Fruit fly (Drosophila melanogaster) whole organism, embryonic: ENCODE measurements around the gene hog.

Experiments used
- BEAF-32 ChIP-seq: fragments of 200-800 bp; sonication (Bioruptor generic); optimal IDR thresholded peaks from 3 replicates; lab custom pipeline; 2017; ENCODE audit warnings: missing biosample characterization, missing genetic modification characterization, mild to moderate bottlenecking, moderate library complexity, missing genetic modification reagents
- Bdp1 ChIP-seq: fragments of 200-800 bp; sonication (Bioruptor generic); optimal IDR thresholded peaks from 3 replicates; lab custom pipeline; 2016; ENCODE audit warnings: missing biosample characterization, missing genetic modification characterization
- CG10147 ChIP-seq: fragments of 200-800 bp; sonication (Bioruptor generic); optimal IDR thresholded peaks from 2 replicates; lab custom pipeline; 2019; ENCODE audit warnings: missing biosample characterization, mild to moderate bottlenecking, missing genetic modification characterization, moderate library complexity
- CG10543 ChIP-seq: fragments of 200-800 bp; sonication (Bioruptor generic); optimal IDR thresholded peaks from 3 replicates; lab custom pipeline; 2017; ENCODE audit warnings: missing biosample characterization, mild to moderate bottlenecking, missing genetic modification characterization, moderate library complexity
- CG11695 ChIP-seq: fragments of 200-800 bp; sonication (Bioruptor generic); IDR thresholded peaks from 3 replicates; pipeline ENCODE4 v1.3.6; 2022; ENCODE audit warnings: missing biosample characterization, missing genetic modification characterization
- CG12391 ChIP-seq: fragments of 200-800 bp; sonication (Bioruptor generic); optimal IDR thresholded peaks from 3 replicates; lab custom pipeline; 2018; ENCODE audit warnings: missing biosample characterization, mild to moderate bottlenecking, missing genetic modification characterization, moderate library complexity
- CG12659 ChIP-seq: fragments of 200-800 bp; sonication (Bioruptor generic); optimal IDR thresholded peaks from 3 replicates; lab custom pipeline; 2017; ENCODE audit warnings: mild to moderate bottlenecking, missing biosample characterization, missing genetic modification reagents, missing genetic modification characterization
- CG14667 ChIP-seq: fragments of 200-800 bp; sonication (Bioruptor generic); IDR thresholded peaks from 2 replicates; pipeline ENCODE4 v1.3.6; 2022; ENCODE audit warnings: missing biosample characterization, missing genetic modification characterization
- CG15011 ChIP-seq: fragments of 200-800 bp; sonication (Bioruptor generic); optimal IDR thresholded peaks from 3 replicates; lab custom pipeline; 2018; ENCODE audit warnings: missing biosample characterization, mild to moderate bottlenecking, missing genetic modification characterization
- CG17361 ChIP-seq: fragments of 200-800 bp; sonication (Bioruptor generic); IDR thresholded peaks from 3 replicates; pipeline ENCODE4 v1.3.6; 2022; ENCODE audit warnings: missing biosample characterization, missing genetic modification characterization
- CG17829 ChIP-seq: fragments of 200-800 bp; optimal IDR thresholded peaks from 2 replicates; lab custom pipeline; 2019; ENCODE audit warnings: missing biosample characterization, mild to moderate bottlenecking, missing genetic modification characterization, moderate library complexity
- CG18011 ChIP-seq: fragments of 200-800 bp; sonication (Bioruptor generic); optimal IDR thresholded peaks from 2 replicates; lab custom pipeline; 2017; ENCODE audit warnings: missing biosample characterization, missing genetic modification characterization, mild to moderate bottlenecking, moderate library complexity, missing genotype
- CG18262 ChIP-seq: fragments of 200-800 bp; optimal IDR thresholded peaks from 3 replicates; lab custom pipeline; 2019; ENCODE audit warnings: missing biosample characterization, mild to moderate bottlenecking, missing genetic modification characterization, moderate library complexity
- CG30020 ChIP-seq: fragments of 200-800 bp; optimal IDR thresholded peaks from 2 replicates; lab custom pipeline; 2019; ENCODE audit warnings: missing biosample characterization, mild to moderate bottlenecking, missing genetic modification characterization, moderate library complexity
- CG32532 ChIP-seq: fragments of 200-800 bp; sonication (Bioruptor generic); IDR thresholded peaks from 2 replicates; pipeline ENCODE4 v1.3.6; 2022; ENCODE audit warnings: missing biosample characterization, missing genetic modification characterization
- CG3838 ChIP-seq: fragments of 200-800 bp; sonication (Bioruptor generic); optimal IDR thresholded peaks from 3 replicates; lab custom pipeline; 2016; ENCODE audit warnings: missing biosample characterization, missing genetic modification characterization
- CG4328 ChIP-seq: fragments of 200-800 bp; sonication (Bioruptor generic); optimal IDR thresholded peaks from 3 replicates; lab custom pipeline; 2017; ENCODE audit warnings: missing biosample characterization, missing genetic modification reagents, missing genetic modification characterization
- CG4404 ChIP-seq: fragments of 200-800 bp; sonication (Bioruptor generic); IDR thresholded peaks from 2 replicates; pipeline ENCODE4 v1.3.6; 2022; ENCODE audit warnings: missing biosample characterization, missing genetic modification characterization
- CG7839 ChIP-seq: fragments of 200-800 bp; sonication (Bioruptor generic); optimal IDR thresholded peaks from 3 replicates; lab custom pipeline; 2018; ENCODE audit warnings: missing biosample characterization, mild to moderate bottlenecking, missing genetic modification characterization, moderate library complexity
- CG8478 ChIP-seq: fragments of >200 bp; optimal IDR thresholded peaks from 2 replicates; lab custom pipeline; 2018
- CG8924 ChIP-seq: fragments of 200-800 bp; optimal IDR thresholded peaks from 3 replicates; lab custom pipeline; 2019; ENCODE audit warnings: missing biosample characterization, mild to moderate bottlenecking, missing genetic modification characterization, moderate library complexity
- CG9215 ChIP-seq: fragments of 200-800 bp; sonication (Bioruptor generic); IDR thresholded peaks from 2 replicates; pipeline ENCODE4 v1.3.6; 2022; ENCODE audit warnings: missing biosample characterization, missing genetic modification characterization
- D19B ChIP-seq: fragments of 200-800 bp; sonication (Bioruptor generic); optimal IDR thresholded peaks from 2 replicates; lab custom pipeline; 2017; ENCODE audit warnings: missing biosample characterization, mild to moderate bottlenecking, missing genetic modification characterization
- E2f1 ChIP-seq: fragments of 200-800 bp; sonication (Bioruptor generic); IDR thresholded peaks from 2 replicates; pipeline ENCODE4 v1.3.6; 2022; ENCODE audit warnings: missing biosample characterization, missing genetic modification characterization
- Fer1 ChIP-seq: fragments of 200-800 bp; sonication (Bioruptor generic); optimal IDR thresholded peaks from 2 replicates; lab custom pipeline; 2017; ENCODE audit warnings: missing biosample characterization, mild to moderate bottlenecking, missing genetic modification characterization
- Hmx ChIP-seq: fragments of 200-800 bp; sonication (Bioruptor generic); optimal IDR thresholded peaks from 2 replicates; lab custom pipeline; 2016; ENCODE audit warnings: missing biosample characterization, missing genetic modification characterization
- MESR4 ChIP-seq: fragments of 200-800 bp; sonication (Bioruptor generic); optimal IDR thresholded peaks from 2 replicates; lab custom pipeline; 2018; ENCODE audit warnings: missing biosample characterization, mild to moderate bottlenecking, missing genetic modification characterization, moderate library complexity
- MTF-1 ChIP-seq: fragments of 200-800 bp; sonication (Bioruptor generic); optimal IDR thresholded peaks from 2 replicates; lab custom pipeline; 2018; ENCODE audit warnings: missing biosample characterization, mild to moderate bottlenecking, missing genetic modification characterization, borderline replicate concordance
- Mes4 ChIP-seq: fragments of 200-800 bp; sonication (Bioruptor generic); optimal IDR thresholded peaks from 2 replicates; lab custom pipeline; 2016; ENCODE audit warnings: missing biosample characterization, missing genetic modification characterization
- NFAT ChIP-seq: fragments of 200-800 bp; sonication (Bioruptor generic); IDR thresholded peaks from 2 replicates; pipeline ENCODE4 v1.3.6; 2022; ENCODE audit warnings: missing biosample characterization, missing genetic modification characterization
- NfI ChIP-seq: fragments of 200-800 bp; sonication (Bioruptor generic); optimal IDR thresholded peaks from 3 replicates; lab custom pipeline; 2018; ENCODE audit warnings: missing biosample characterization, mild to moderate bottlenecking, missing genetic modification characterization, moderate library complexity
- Taf1 ChIP-seq: fragments of 200-800 bp; sonication (Bioruptor generic); IDR thresholded peaks from 2 replicates; pipeline ENCODE4 v1.3.6; 2022; ENCODE audit warnings: missing biosample characterization, missing genetic modification characterization
- al ChIP-seq: fragments of 200-800 bp; sonication (Bioruptor generic); IDR thresholded peaks from 2 replicates; pipeline ENCODE4 v1.3.6; 2022; ENCODE audit warnings: missing biosample characterization, missing genetic modification characterization
- bcd ChIP-seq: fragments of 200-800 bp; sonication (Bioruptor generic); optimal IDR thresholded peaks from 2 replicates; lab custom pipeline; 2017; ENCODE audit warnings: missing biosample characterization, mild to moderate bottlenecking, missing genetic modification characterization
- bsh ChIP-seq, 2 experiments: fragments of 200-800 bp; sonication (Bioruptor generic); optimal IDR thresholded peaks; 2 replicates each; lab custom pipeline; 2017 to 2018; ENCODE audit warnings: mild to moderate bottlenecking in 2 of 2, missing biosample characterization in 2 of 2, missing genetic modification characterization in 2 of 2, moderate library complexity in 1 of 2
- chif ChIP-seq, 2 experiments: fragments of 200-800 bp; sonication (Bioruptor generic); optimal IDR thresholded peaks; 3 replicates each; lab custom pipeline; 2016; ENCODE audit warnings: missing biosample characterization in 2 of 2, missing genetic modification characterization in 2 of 2
- dysf ChIP-seq: fragments of 200-800 bp; sonication (Bioruptor generic); IDR thresholded peaks from 3 replicates; pipeline ENCODE4 v1.3.6; 2022; ENCODE audit warnings: missing biosample characterization, missing genetic modification characterization
- ems ChIP-seq: fragments of 200-800 bp; sonication (Bioruptor generic); optimal IDR thresholded peaks from 3 replicates; lab custom pipeline; 2016; ENCODE audit warnings: missing biosample characterization, missing genetic modification characterization
- fd96Cb ChIP-seq: fragments of 200-800 bp; sonication (Bioruptor generic); optimal IDR thresholded peaks from 2 replicates; lab custom pipeline; 2018; ENCODE audit warnings: missing biosample characterization, mild to moderate bottlenecking, missing genetic modification characterization, moderate library complexity
- jing ChIP-seq: fragments of 200-800 bp; sonication (Bioruptor generic); optimal IDR thresholded peaks from 2 replicates; lab custom pipeline; 2018; ENCODE audit warnings: missing biosample characterization, mild to moderate bottlenecking, missing genetic modification characterization
- lilli ChIP-seq: fragments of 200-800 bp; sonication (Bioruptor generic); optimal IDR thresholded peaks from 3 replicates; lab custom pipeline; 2016; ENCODE audit warnings: missing biosample characterization, missing genetic modification characterization
- phol ChIP-seq: fragments of 200-800 bp; sonication (Bioruptor generic); optimal IDR thresholded peaks from 3 replicates; lab custom pipeline; 2018; ENCODE audit warnings: missing biosample characterization, mild to moderate bottlenecking, missing genetic modification characterization, moderate library complexity
- pnt ChIP-seq: fragments of 200-800 bp; sonication (Bioruptor generic); optimal IDR thresholded peaks from 3 replicates; lab custom pipeline; 2016; ENCODE audit warnings: missing biosample characterization, missing genetic modification characterization
- salm ChIP-seq: fragments of 200-800 bp; sonication (Bioruptor generic); optimal IDR thresholded peaks from 2 replicates; lab custom pipeline; 2018; ENCODE audit warnings: missing biosample characterization, mild to moderate bottlenecking, missing genetic modification characterization
- sd ChIP-seq: fragments of 200-800 bp; sonication (Bioruptor generic); optimal IDR thresholded peaks from 3 replicates; lab custom pipeline; 2018; ENCODE audit warnings: missing biosample characterization, mild to moderate bottlenecking, missing genetic modification characterization, moderate library complexity
- shn ChIP-seq: fragments of 200-800 bp; sonication (Bioruptor generic); optimal IDR thresholded peaks from 3 replicates; lab custom pipeline; 2016; ENCODE audit warnings: missing biosample characterization, missing genetic modification characterization
- sim ChIP-seq: fragments of 200-800 bp; sonication (Bioruptor generic); IDR thresholded peaks from 2 replicates; pipeline ENCODE4 v1.3.6; 2022; ENCODE audit warnings: missing biosample characterization, missing genetic modification characterization
- trem ChIP-seq: fragments of 200-800 bp; optimal IDR thresholded peaks from 3 replicates; lab custom pipeline; 2019; ENCODE audit warnings: missing biosample characterization, mild to moderate bottlenecking, missing genetic modification characterization, moderate library complexity
- ttk ChIP-seq: fragments of 200-800 bp; sonication (Bioruptor generic); IDR thresholded peaks from 2 replicates; pipeline ENCODE4 v2.1.2; 2022; ENCODE audit warnings: missing biosample characterization, missing genetic modification characterization
- unpg ChIP-seq: fragments of 200-800 bp; sonication (Bioruptor generic); optimal IDR thresholded peaks from 3 replicates; lab custom pipeline; 2018; ENCODE audit warnings: missing biosample characterization, mild to moderate bottlenecking, missing genetic modification characterization, moderate library complexity

The hog gene

dm6 chrX:14765737-14766253 lies 47.1 kb upstream of the hog start, which contains the start of gene CG15890 (continued):
- TF ChIP-seq MTF-1, result no peak
- TF ChIP-seq Hmx (GFP tag; lab: Kevin White, UChicago), result no peak
- no peak for TF ChIP-seq D19B (GFP tag; lab: Kevin White, UChicago)
- TF ChIP-seq phol (tag; lab: Kevin White, UChicago), result peak; percentile 77
- TF ChIP-seq CG7839, result peak; percentile 74
- TF ChIP-seq jing (GFP tag; lab: Kevin White, UChicago), result peak; percentile 44
- peak; percentile 47 for TF ChIP-seq CG15011 (GFP tag; lab: Kevin White, UChicago)
- no peak for TF ChIP-seq E2f1 (GFP tag; lab: Robert Waterston, UW)
- peak; percentile 27; the same call in 1 of the 2 replicates for TF ChIP-seq CG9215 (GFP tag; lab: Robert Waterston, UW)
- peak; percentile 6 for TF ChIP-seq shn (GFP tag; lab: Kevin White, UChicago)
- peak; percentile 55 for TF ChIP-seq CG10147 (GFP tag; lab: Kevin White, UChicago)
- TF ChIP-seq pnt (GFP tag; lab: Kevin White, UChicago), result peak; percentile 9
- TF ChIP-seq salm (tag; lab: Kevin White, UChicago), result no peak
- peak; percentile 26 for TF ChIP-seq CG10543 (GFP tag; lab: Kevin White, UChicago)
- peak; percentile 68 for TF ChIP-seq bcd
- peak; percentile 28 to 38 for TF ChIP-seq chif (GFP tag; optimal IDR thresholded peaks at IDR 0.05; lab: Kevin White, UChicago)
- TF ChIP-seq Mes4 (GFP tag; lab: Kevin White, UChicago), result peak; percentile 46
- no peak for TF ChIP-seq MESR4 (GFP tag; lab: Kevin White, UChicago)
- peak; percentile 24 for TF ChIP-seq ems
- no peak for TF ChIP-seq CG14667
- peak; percentile 68 for TF ChIP-seq CG12391 (tag; lab: Kevin White, UChicago)
- peak; percentile 82 for TF ChIP-seq CG17361 (GFP tag; lab: Robert Waterston, UW)
- peak; percentile 4 for TF ChIP-seq CG30020
- peak; percentile 75 for TF ChIP-seq CG8924
- no peak for TF ChIP-seq CG4404
- peak in 1 of 2 experiments; percentile 63 for TF ChIP-seq bsh (GFP tag; optimal IDR thresholded peaks at IDR 0.05; lab: Kevin White, UChicago)
- TF ChIP-seq CG11695 (GFP tag; lab: Robert Waterston, UW), result peak; percentile 58; the same call in 1 of the 3 replicates
- TF ChIP-seq CG8478, result no peak
- TF ChIP-seq CG12659 (GFP tag; lab: Kevin White, UChicago), result peak; percentile 61
- no peak for TF ChIP-seq sim (GFP tag; lab: Robert Waterston, UW)
- peak; percentile 4 for TF ChIP-seq sd
- TF ChIP-seq unpg (GFP tag; lab: Kevin White, UChicago), result peak; percentile 47
- TF ChIP-seq lilli (GFP tag; lab: Kevin White, UChicago), result peak; percentile 19
- no peak for TF ChIP-seq Bdp1 (GFP tag; lab: Kevin White, UChicago)
- TF ChIP-seq trem (tag; lab: Kevin White, UChicago), result peak; percentile 38
- peak; percentile 60 for TF ChIP-seq CG17829 (tag; lab: Kevin White, UChicago)
- TF ChIP-seq CG32532 (GFP tag; lab: Robert Waterston, UW), result no peak
- peak; percentile 65 for TF ChIP-seq dysf (GFP tag; lab: Robert Waterston, UW)
- TF ChIP-seq Taf1 (GFP tag; lab: Robert Waterston, UW), result no peak
- 0 out of 2 replicates have a peak, but pooled peaks have one; percentile 34 for TF ChIP-seq NFAT (GFP tag; lab: Robert Waterston, UW)
- no peak for TF ChIP-seq BEAF-32 (GFP tag; lab: Kevin White, UChicago)
- TF ChIP-seq ttk (GFP tag; lab: Robert Waterston, UW), result peak; percentile 42; the same call in 1 of the 2 replicates
- TF ChIP-seq Fer1 (GFP tag; lab: Kevin White, UChicago), result peak; percentile 57
- TF ChIP-seq CG18262 (tag; lab: Kevin White, UChicago), result peak; percentile 79
- peak; percentile 0 for TF ChIP-seq NfI (GFP tag; lab: Kevin White, UChicago)
- peak; percentile 61 for TF ChIP-seq fd96Cb
- no peak for TF ChIP-seq CG4328 (GFP tag; lab: Kevin White, UChicago)
- TF ChIP-seq al (GFP tag; lab: Robert Waterston, UW), result peak; percentile 15; the same call in 1 of the 2 replicates
- no peak for TF ChIP-seq CG3838 (GFP tag; lab: Kevin White, UChicago)
- no peak for TF ChIP-seq CG18011
